Worm (Caenorhabditis elegans): ENCODE results near the gene fbxa-208.

- TF ChIP-seq M03D4.4 (tag; optimal IDR thresholded peaks at IDR 0.05) (no peak), snpc-4 (tag; optimal IDR thresholded peaks at IDR 0.05) (no peak), sptf-1 (tag; optimal IDR thresholded peaks at IDR 0.05) (no peak), mab-5 (tag; optimal IDR thresholded peaks at IDR 0.05) (no peak)
Observed at ce11 chrIII:1223319-1224093, 33.1 kb upstream of the fbxa-208 start.
